Worm (Caenorhabditis elegans) whole organism, early embryonic: ENCODE results near the gene snr-3.

ENCODE experiments used
- B0310.2 ChIP-seq: sonication (generic microtip); optimal IDR thresholded peaks from 2 replicates; lab custom pipeline; 2016; ENCODE audit warnings: mild to moderate bottlenecking, missing genetic modification characterization, missing compliant biosample characterization
- F13C5.2 ChIP-seq: sonication (generic microtip); optimal IDR thresholded peaks from 2 replicates; lab custom pipeline; 2017; ENCODE audit warnings: mild to moderate bottlenecking, missing genetic modification characterization, inconsistent platforms, missing compliant biosample characterization
- ama-1 ChIP-seq: fragments of 150-350 bp; optimal IDR thresholded peaks from 2 replicates; lab custom pipeline; 2014
- ceh-13 ChIP-seq: fragments of 200-800 bp; sonication (Bioruptor generic); optimal IDR thresholded peaks from 2 replicates; lab custom pipeline; 2018; ENCODE audit warnings: mild to moderate bottlenecking, missing genetic modification characterization, missing compliant biosample characterization
- ets-7 ChIP-seq: sonication (generic microtip); optimal IDR thresholded peaks from 2 replicates; lab custom pipeline; 2016; ENCODE audit warnings: missing genotype, missing genetic modification characterization, missing compliant biosample characterization
- flt-1 ChIP-seq: fragments of 200-800 bp; sonication (Bioruptor generic); IDR thresholded peaks from 2 replicates; pipeline ENCODE4 v1.3.6; 2022; ENCODE audit warnings: missing genetic modification characterization, missing compliant biosample characterization
- hmbx-1 ChIP-seq: sonication (generic microtip); optimal IDR thresholded peaks from 2 replicates; lab custom pipeline; 2016; ENCODE audit warnings: mild to moderate bottlenecking, missing genetic modification characterization, missing compliant biosample characterization
- tra-4 ChIP-seq: sonication (generic microtip); optimal IDR thresholded peaks from 2 replicates; lab custom pipeline; 2017; ENCODE audit warnings: missing genetic modification characterization, missing compliant biosample characterization

DNA sequence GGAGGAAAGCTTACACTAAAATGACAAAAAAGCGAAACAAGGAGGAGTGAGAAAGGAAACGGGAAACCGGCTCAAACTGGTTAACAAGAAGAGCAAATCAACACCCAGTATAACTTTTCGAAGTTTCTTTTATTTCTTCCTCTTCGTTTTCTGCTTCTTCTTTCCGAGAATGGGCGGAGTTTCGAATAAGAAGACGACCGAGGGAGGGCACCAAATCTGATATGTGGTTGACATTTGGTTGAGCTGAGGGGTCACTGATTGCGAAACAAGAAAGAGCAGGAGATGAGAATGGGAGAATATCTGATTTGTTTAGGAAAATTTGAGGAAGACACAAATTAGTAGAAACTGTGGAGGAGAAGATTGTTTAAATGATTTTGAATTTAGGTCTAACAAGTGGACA is 9.0 kb upstream of the snr-3 start:
- TF ChIP-seq flt-1 (GFP tag; lab: Robert Waterston, UW) (no peak), ama-1 (lab: Kevin White, UChicago) (no peak), ceh-13 (GFP tag; lab: Kevin White, UChicago) (no peak), F13C5.2 (tag; lab: Kevin White, UChicago) (no peak), ets-7 (no peak), B0310.2 (tag; lab: Kevin White, UChicago) (no peak), hmbx-1 (tag; lab: Kevin White, UChicago) (no peak), tra-4 (no peak)
